Worm (Caenorhabditis elegans) whole organism, L2 larva: Measurements from ENCODE around the gene elks-1.

ENCODE experiments used
- R02D3.7 ChIP-seq: fragments of 150-350 bp; optimal IDR thresholded peaks from 2 replicates; lab custom pipeline; 2014; ENCODE audit warnings: missing biosample characterization, missing genetic modification characterization
- nhr-237 ChIP-seq: fragments of 150-350 bp; optimal IDR thresholded peaks from 2 replicates; lab custom pipeline; 2014; ENCODE audit warnings: missing biosample characterization, missing genetic modification characterization
- nhr-25 ChIP-seq: fragments of 150-350 bp; sonication (generic microtip); optimal IDR thresholded peaks from 3 replicates; lab custom pipeline; 2014; ENCODE audit warnings: missing biosample characterization, missing genetic modification characterization
- sma-3 ChIP-seq: sonication (generic microtip); optimal IDR thresholded peaks from 2 replicates; lab custom pipeline; 2016; ENCODE audit warnings: missing genetic modification reagents, missing genetic modification characterization, missing compliant biosample characterization
- unc-62 ChIP-seq: fragments of 150-350 bp; optimal IDR thresholded peaks from 2 replicates; lab custom pipeline; 2014; ENCODE audit warnings: missing biosample characterization, missing genetic modification reagents, missing genetic modification characterization
- zag-1 ChIP-seq: fragments of 150-350 bp; optimal IDR thresholded peaks from 2 replicates; lab custom pipeline; 2014; ENCODE audit warnings: missing biosample characterization, missing genetic modification characterization
- ztf-11 ChIP-seq: sonication (generic microtip); optimal IDR thresholded peaks from 2 replicates; lab custom pipeline; 2017; ENCODE audit warnings: missing biosample characterization, missing genetic modification characterization

- TF ChIP-seq zag-1 (tag; lab: Kevin White, UChicago) (no peak), nhr-25 (tag; lab: Kevin White, UChicago) (no peak), sma-3 (GFP tag; lab: Kevin White, UChicago) (no peak), R02D3.7 (tag; lab: Kevin White, UChicago) (no peak), nhr-237 (tag; lab: Kevin White, UChicago) (no peak), ztf-11 (no peak), unc-62 (GFP tag; lab: Kevin White, UChicago) (no peak)
Measured at ce11 chrIV:3336585-3336984, 13.2 kb downstream of the elks-1 start, which contains the start of gene F42A6.6.
